Worm (Caenorhabditis elegans) whole organism, L3 larva: ENCODE results near the gene srsx-9.

Experiments used
- nhr-11 ChIP-seq: fragments of 150-350 bp; optimal IDR thresholded peaks from 2 replicates; lab custom pipeline; 2014; ENCODE audit warnings: missing biosample characterization, missing genetic modification characterization
- nhr-12 ChIP-seq: fragments of 150-350 bp; optimal IDR thresholded peaks from 2 replicates; lab custom pipeline; 2014; ENCODE audit warnings: missing biosample characterization, missing genetic modification characterization
- nhr-76 ChIP-seq: fragments of 150-350 bp; sonication (generic microtip); optimal IDR thresholded peaks from 5 replicates; lab custom pipeline; 2014; ENCODE audit warnings: missing biosample characterization, missing genetic modification characterization
- tbx-2 ChIP-seq: sonication (generic microtip); optimal IDR thresholded peaks from 2 replicates; lab custom pipeline; 2016; ENCODE audit warnings: mild to moderate bottlenecking, missing genetic modification characterization, missing compliant biosample characterization
- ztf-11 ChIP-seq: fragments of 150-350 bp; optimal IDR thresholded peaks from 2 replicates; lab custom pipeline; 2014; ENCODE audit warnings: missing biosample characterization, missing genetic modification characterization

- no peak for TF ChIP-seq nhr-12 (tag; lab: Kevin White, UChicago)
- no peak for TF ChIP-seq tbx-2 (tag; lab: Kevin White, UChicago)
- no peak for TF ChIP-seq nhr-76 (tag; lab: Kevin White, UChicago)
- no peak for TF ChIP-seq nhr-11
- TF ChIP-seq ztf-11, result no peak
Observed at ce11 chrV:4967238-4967637, 5.6 kb downstream of the srsx-9 start.
